Fruit fly (Drosophila melanogaster) whole organism, prepupa: Measurements from ENCODE around the gene CG13043.
A peak's percentile ranks its signal among the peaks of the same experiment; 100 is the strongest.

Experiments used
- Blimp-1 ChIP-seq: fragments of 200-800 bp; sonication (Bioruptor generic); optimal IDR thresholded peaks from 3 replicates; lab custom pipeline; 2017; ENCODE audit warnings: missing biosample characterization, missing genetic modification characterization, mild to moderate bottlenecking, moderate library complexity, missing genetic modification reagents
- CG10631 ChIP-seq: fragments of 200-800 bp; sonication (Bioruptor generic); optimal IDR thresholded peaks from 2 replicates; lab custom pipeline; 2016; ENCODE audit warnings: missing biosample characterization, missing genetic modification characterization
- CG10669 ChIP-seq: fragments of 200-800 bp; sonication (Bioruptor generic); optimal IDR thresholded peaks from 3 replicates; lab custom pipeline; 2018; ENCODE audit warnings: missing biosample characterization, mild to moderate bottlenecking, missing genetic modification characterization, moderate library complexity
- CG11294 ChIP-seq: fragments of 200-800 bp; sonication (Bioruptor generic); IDR thresholded peaks from 2 replicates; pipeline ENCODE4 v1.3.6; 2022; ENCODE audit warnings: missing biosample characterization, missing genetic modification characterization
- CG11762 ChIP-seq: fragments of 200-800 bp; sonication (Bioruptor generic); optimal IDR thresholded peaks from 3 replicates; lab custom pipeline; 2016; ENCODE audit warnings: missing biosample characterization, missing genetic modification characterization; ENCODE audit not compliant: insufficient read depth
- CG15336 ChIP-seq: fragments of 200-800 bp; sonication (Bioruptor generic); IDR thresholded peaks from 2 replicates; pipeline ENCODE4 v1.3.6; 2022; ENCODE audit warnings: missing biosample characterization, missing genetic modification characterization
- CG16779 ChIP-seq: fragments of 200-800 bp; sonication (Bioruptor generic); optimal IDR thresholded peaks from 3 replicates; lab custom pipeline; 2017; ENCODE audit warnings: missing biosample characterization, mild to moderate bottlenecking, missing genetic modification characterization
- CG31627 ChIP-seq: fragments of 200-800 bp; sonication (Bioruptor generic); optimal IDR thresholded peaks from 3 replicates; lab custom pipeline; 2016; ENCODE audit warnings: missing biosample characterization, missing genetic modification characterization
- CG32006 ChIP-seq: fragments of 200-800 bp; sonication (Bioruptor generic); optimal IDR thresholded peaks from 3 replicates; lab custom pipeline; 2017; ENCODE audit warnings: missing biosample characterization, mild to moderate bottlenecking, missing genetic modification characterization
- CG34406 ChIP-seq: fragments of 200-800 bp; sonication (Bioruptor generic); optimal IDR thresholded peaks from 3 replicates; lab custom pipeline; 2016; ENCODE audit warnings: missing biosample characterization, missing genetic modification characterization
- CG3919 ChIP-seq: fragments of 200-800 bp; sonication (Bioruptor generic); optimal IDR thresholded peaks from 3 replicates; lab custom pipeline; 2016; ENCODE audit warnings: missing biosample characterization, missing genetic modification characterization
- CG4318 ChIP-seq: fragments of 200-800 bp; sonication (Bioruptor generic); optimal IDR thresholded peaks from 3 replicates; lab custom pipeline; 2017; ENCODE audit warnings: missing biosample characterization, mild to moderate bottlenecking, missing genetic modification characterization
- CG6163 ChIP-seq: fragments of 200-800 bp; sonication (Bioruptor generic); IDR thresholded peaks from 3 replicates; pipeline ENCODE4 v1.3.6; 2022; ENCODE audit warnings: missing biosample characterization, missing genetic modification characterization
- CG6792 ChIP-seq: fragments of 200-800 bp; sonication (Bioruptor generic); optimal IDR thresholded peaks from 3 replicates; lab custom pipeline; 2016; ENCODE audit warnings: missing biosample characterization, missing genetic modification characterization
- CG6808 ChIP-seq: fragments of 200-800 bp; sonication (Bioruptor generic); optimal IDR thresholded peaks from 3 replicates; lab custom pipeline; 2017; ENCODE audit warnings: missing biosample characterization, missing genetic modification characterization, mild to moderate bottlenecking, moderate library complexity, missing genetic modification reagents
- CG6854 ChIP-seq: fragments of 200-800 bp; sonication (Bioruptor generic); optimal IDR thresholded peaks from 2 replicates; lab custom pipeline; 2017; ENCODE audit warnings: missing biosample characterization, mild to moderate bottlenecking, missing genetic modification characterization
- CG7368 ChIP-seq: fragments of 200-800 bp; sonication (Bioruptor generic); optimal IDR thresholded peaks from 3 replicates; lab custom pipeline; 2016; ENCODE audit warnings: missing biosample characterization, missing genetic modification characterization
- CG8319 ChIP-seq: fragments of 200-800 bp; sonication (Bioruptor generic); optimal IDR thresholded peaks from 3 replicates; lab custom pipeline; 2016; ENCODE audit warnings: missing biosample characterization, missing genetic modification characterization
- Eip78C ChIP-seq: fragments of 200-800 bp; sonication (Bioruptor generic); peaks from one replicate; lab custom pipeline; 2016; ENCODE audit warnings: missing biosample characterization, missing genetic modification characterization
- Eip93F ChIP-seq: fragments of 200-800 bp; sonication (Bioruptor generic); optimal IDR thresholded peaks from 2 replicates; lab custom pipeline; 2016; ENCODE audit warnings: missing biosample characterization, mild to moderate bottlenecking, missing genetic modification characterization
- Gug ChIP-seq: fragments of 200-800 bp; sonication (Bioruptor generic); IDR thresholded peaks from 2 replicates; pipeline ENCODE4 v1.3.6; 2022; ENCODE audit warnings: missing biosample characterization, missing genetic modification characterization
- Hr38 ChIP-seq: sonication (Bioruptor generic); optimal IDR thresholded peaks from 2 replicates; lab custom pipeline; 2016; ENCODE audit warnings: missing biosample characterization, missing genetic modification characterization
- Met ChIP-seq: fragments of 200-800 bp; sonication (Bioruptor generic); optimal IDR thresholded peaks from 3 replicates; lab custom pipeline; 2016; ENCODE audit warnings: missing biosample characterization, missing genetic modification characterization
- Smox ChIP-seq: fragments of 200-800 bp; sonication (Bioruptor generic); optimal IDR thresholded peaks from 3 replicates; lab custom pipeline; 2016; ENCODE audit warnings: missing biosample characterization, missing genetic modification characterization
- Sox102F ChIP-seq: fragments of 200-800 bp; sonication (Bioruptor generic); optimal IDR thresholded peaks from 2 replicates; lab custom pipeline; 2016; ENCODE audit warnings: missing biosample characterization, mild to moderate bottlenecking, missing genetic modification characterization
- cyc ChIP-seq: fragments of 200-800 bp; sonication (Bioruptor generic); optimal IDR thresholded peaks from 3 replicates; lab custom pipeline; 2016; ENCODE audit warnings: missing biosample characterization, missing genetic modification characterization
- dsx ChIP-seq: fragments of 200-800 bp; optimal IDR thresholded peaks from 3 replicates; lab custom pipeline; 2019; ENCODE audit warnings: missing biosample characterization, mild to moderate bottlenecking, missing genetic modification characterization, moderate library complexity; ENCODE audit not compliant: poor library complexity, severe bottlenecking
- eg ChIP-seq: fragments of 200-800 bp; sonication (Bioruptor generic); IDR thresholded peaks from 3 replicates; pipeline ENCODE4 v1.3.6; 2022; ENCODE audit warnings: missing biosample characterization, missing genetic modification characterization
- esn ChIP-seq: fragments of 200-800 bp; sonication (Bioruptor generic); optimal IDR thresholded peaks from 2 replicates; lab custom pipeline; 2016; ENCODE audit warnings: missing biosample characterization, mild to moderate bottlenecking, missing genetic modification characterization, moderate library complexity
- fd59A ChIP-seq: fragments of 200-800 bp; sonication (Bioruptor generic); optimal IDR thresholded peaks from 2 replicates; lab custom pipeline; 2017; ENCODE audit warnings: missing biosample characterization, mild to moderate bottlenecking, missing genetic modification characterization, missing genetic modification reagents
- fkh ChIP-seq: fragments of 200-800 bp; sonication (Bioruptor generic); optimal IDR thresholded peaks from 3 replicates; lab custom pipeline; 2017; ENCODE audit warnings: missing biosample characterization, mild to moderate bottlenecking, missing genetic modification characterization, moderate library complexity
- lz ChIP-seq: fragments of 200-800 bp; sonication (Bioruptor generic); optimal IDR thresholded peaks from 3 replicates; lab custom pipeline; 2016; ENCODE audit warnings: missing biosample characterization, missing genetic modification characterization
- net ChIP-seq: fragments of 200-800 bp; sonication (Bioruptor generic); optimal IDR thresholded peaks from 3 replicates; lab custom pipeline; 2016; ENCODE audit warnings: missing biosample characterization, missing genetic modification characterization
- pdm3 ChIP-seq: fragments of 200-800 bp; sonication (Bioruptor generic); optimal IDR thresholded peaks from 3 replicates; lab custom pipeline; 2016; ENCODE audit warnings: missing biosample characterization, missing genetic modification characterization
- salr ChIP-seq, 2 experiments: fragments of 200-800 bp; sonication (Bioruptor generic); optimal IDR thresholded peaks; 3 replicates each; lab custom pipeline; 2016 to 2018; ENCODE audit warnings: missing biosample characterization in 2 of 2, missing genetic modification characterization in 2 of 2, mild to moderate bottlenecking in 1 of 2
- spab ChIP-seq: fragments of 200-800 bp; sonication (Bioruptor generic); optimal IDR thresholded peaks from 2 replicates; lab custom pipeline; 2017; ENCODE audit warnings: missing biosample characterization, mild to moderate bottlenecking, missing genetic modification characterization, missing genetic modification reagents
- svp ChIP-seq: fragments of 200-800 bp; sonication (Bioruptor generic); peaks from one replicate; lab custom pipeline; 2016; ENCODE audit warnings: missing biosample characterization, missing genetic modification characterization
- topi ChIP-seq: fragments of 200-800 bp; sonication (Bioruptor generic); optimal IDR thresholded peaks from 3 replicates; lab custom pipeline; 2016; ENCODE audit warnings: missing biosample characterization, missing genetic modification characterization

The CG13043 gene

DNA sequence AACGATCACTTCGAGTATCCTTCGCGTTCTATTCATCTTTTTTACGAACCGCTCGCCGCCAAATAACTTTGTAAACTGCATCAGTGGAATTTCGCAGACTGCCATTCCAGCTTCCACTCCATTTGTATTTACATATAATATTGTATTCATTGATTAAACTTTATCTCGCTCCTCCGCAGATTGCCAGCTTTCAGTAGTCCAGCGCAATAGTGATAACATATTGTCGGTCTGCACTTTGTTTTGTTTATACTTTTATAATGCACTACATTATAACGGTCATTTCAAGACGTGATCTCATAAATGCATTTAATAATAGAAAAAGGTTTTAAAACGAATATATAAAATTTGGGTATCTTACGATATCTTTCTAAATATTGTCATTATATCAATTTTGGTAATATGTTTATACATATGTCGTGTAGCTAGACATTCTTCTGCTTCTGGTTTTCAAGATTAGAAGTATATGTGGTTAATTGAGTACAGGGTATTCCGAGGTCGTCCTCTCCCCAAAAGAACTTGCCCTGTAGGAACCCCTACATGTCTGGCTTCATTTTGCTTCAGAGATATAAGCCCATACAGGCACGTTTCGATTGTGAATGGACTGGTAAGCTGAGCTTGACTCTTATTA lies 37.5 kb downstream of the CG13043 start, which contains the start of gene CG4950 (continued):
- no peak for TF ChIP-seq fkh (GFP tag; lab: Kevin White, UChicago)
- 0 out of 3 replicates have a peak, but pooled peaks have one; percentile 20 for TF ChIP-seq CG6163 (GFP tag; lab: Robert Waterston, UW)
- no peak for TF ChIP-seq Hr38 (GFP tag; lab: Kevin White, UChicago)
- TF ChIP-seq eg (GFP tag; lab: Robert Waterston, UW): no peak
- TF ChIP-seq CG15336: 0 out of 2 replicates have a peak, but pooled peaks have one; percentile 22
- no peak for TF ChIP-seq cyc (GFP tag; lab: Kevin White, UChicago)
- peak; percentile 42; the same call in 1 of the 2 replicates for TF ChIP-seq Gug (GFP tag; lab: Robert Waterston, UW)
- no peak for TF ChIP-seq CG7368 (GFP tag; lab: Kevin White, UChicago)
- TF ChIP-seq CG8319 (GFP tag; lab: Kevin White, UChicago): no peak
- TF ChIP-seq pdm3 (GFP tag; lab: Kevin White, UChicago): peak; percentile 47
- TF ChIP-seq CG16779: peak; percentile 15
- no peak for TF ChIP-seq CG11294 (GFP tag; lab: Robert Waterston, UW)
- TF ChIP-seq CG11762 (GFP tag; lab: Kevin White, UChicago): no peak
- TF ChIP-seq CG6808 (GFP tag; lab: Kevin White, UChicago): peak; percentile 41
- peak; percentile 29 for TF ChIP-seq CG3919 (GFP tag; lab: Kevin White, UChicago)
- TF ChIP-seq CG6792 (GFP tag; lab: Kevin White, UChicago): peak; percentile 26
- peak; percentile 27 for TF ChIP-seq topi
- TF ChIP-seq Blimp-1 (GFP tag; lab: Kevin White, UChicago): no peak
- TF ChIP-seq CG31627: peak; percentile 8
- TF ChIP-seq dsx (GFP tag; lab: Kevin White, UChicago): peak; percentile 52
- TF ChIP-seq CG6854 (GFP tag; lab: Kevin White, UChicago): no peak
- no peak for TF ChIP-seq esn (GFP tag; lab: Kevin White, UChicago)
- TF ChIP-seq Sox102F: no peak
- TF ChIP-seq net (GFP tag; lab: Kevin White, UChicago): peak; percentile 1
- TF ChIP-seq CG32006: peak; percentile 49
- peak; percentile 11 for TF ChIP-seq Smox (GFP tag; lab: Kevin White, UChicago)
- TF ChIP-seq salr (GFP tag; optimal IDR thresholded peaks at IDR 0.05; lab: Kevin White, UChicago): no peak
- no peak for TF ChIP-seq CG10631 (GFP tag; lab: Kevin White, UChicago)
- TF ChIP-seq Eip78C (GFP tag; lab: Kevin White, UChicago): peak; percentile 87
- TF ChIP-seq spab: peak; percentile 50

- TF ChIP-seq CG11762 (GFP tag; lab: Kevin White, UChicago) (no peak), CG15336 (no peak), fd59A (GFP tag; lab: Kevin White, UChicago) (no peak), svp (GFP tag; lab: Kevin White, UChicago) (no peak), lz (GFP tag; lab: Kevin White, UChicago) (no peak), dsx (GFP tag; lab: Kevin White, UChicago) (no peak), CG10669 (no peak), esn (GFP tag; lab: Kevin White, UChicago) (no peak), CG7368 (GFP tag; lab: Kevin White, UChicago) (no peak), CG34406 (no peak), Smox (GFP tag; lab: Kevin White, UChicago) (no peak), Met (GFP tag; lab: Kevin White, UChicago) (no peak), Eip93F (GFP tag; lab: Kevin White, UChicago) (no peak), CG4318 (no peak), cyc (GFP tag; lab: Kevin White, UChicago) (no peak), Eip78C (GFP tag; lab: Kevin White, UChicago) (no peak)
Measured at dm6 chr3L:16265000-16265399, 40.7 kb downstream of the CG13043 start, which contains the start of the genes CG13051 and CG13069. Gene CG13051 (minus strand): TSS chr3L:16265100. Gene CG13069 (plus strand): TSS chr3L:16265385.
